Fruit fly (Drosophila melanogaster): ENCODE results near the gene CG14034.

DNA sequence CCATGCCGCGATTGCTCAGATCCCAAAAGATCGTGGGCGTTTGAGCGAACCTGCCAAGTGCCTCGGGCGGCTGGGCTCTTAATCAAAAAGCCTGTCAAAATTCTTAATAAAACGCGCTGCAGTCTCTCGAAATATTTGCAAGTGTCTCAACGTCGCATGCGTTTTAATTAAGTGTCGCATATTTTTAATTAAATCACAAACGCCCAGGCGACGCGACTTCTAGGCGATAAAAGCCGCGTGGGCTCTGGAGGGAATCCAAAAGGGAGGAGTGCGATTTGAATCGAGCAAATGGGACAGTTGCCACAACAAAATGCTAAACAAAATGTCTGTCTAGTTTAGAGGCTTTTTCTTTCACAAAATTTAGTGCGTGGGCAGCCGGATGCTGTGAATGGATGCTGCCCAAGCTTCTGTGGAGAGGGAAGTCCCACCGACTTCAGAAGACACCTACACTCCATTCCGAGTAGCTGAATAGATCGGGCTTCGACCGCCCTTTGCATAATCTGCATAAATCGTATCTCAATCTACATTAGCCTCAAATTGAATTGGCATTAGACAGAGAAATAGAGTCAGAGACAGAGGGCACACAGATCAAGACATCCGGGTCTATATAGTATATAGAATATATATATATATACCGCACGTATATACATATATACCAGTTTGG is 10.7 kb upstream of the CG14034 start:
- TF ChIP-seq CG8478 (optimal IDR thresholded peaks at IDR 0.05) (no peak), CTCF (optimal IDR thresholded peaks at IDR 0.05) (no peak)

All from S2 (cell line).